Fruit fly (Drosophila melanogaster): ENCODE measurements around the gene CG9173.
A peak's percentile ranks its signal among the peaks of the same experiment; 100 is the strongest.

The CG9173 gene

dm6 chr3L:1423371-1423770 lies at the start of gene CG9173:
Gene CG9173 (minus strand): TSS chr3L:1423471.
- TF ChIP-seq CG33017 (tag; optimal IDR thresholded peaks at IDR 0.05) (no peak), Crg-1 (GFP tag; optimal IDR thresholded peaks at IDR 0.05) (no peak), ovo (GFP tag; optimal IDR thresholded peaks at IDR 0.05) (no peak), bab1 (GFP tag; optimal IDR thresholded peaks at IDR 0.05) (no peak), CG1620 (GFP tag; optimal IDR thresholded peaks at IDR 0.05) (no peak), tj (GFP tag; optimal IDR thresholded peaks at IDR 0.05) (no peak), pad (GFP tag; optimal IDR thresholded peaks at IDR 0.05) (no peak), CG7101 (tag; optimal IDR thresholded peaks at IDR 0.05) (no peak), cic (GFP tag; optimal IDR thresholded peaks at IDR 0.05) (no peak), CG14711 (tag; optimal IDR thresholded peaks at IDR 0.05) (no peak), CG5204 (GFP tag; optimal IDR thresholded peaks at IDR 0.05) (no peak), kay (GFP tag; ENCODE audit: borderline replicate concordance) (no peak), CG12768 (GFP tag; optimal IDR thresholded peaks at IDR 0.05) (no peak), cnc (optimal IDR thresholded peaks at IDR 0.05) (no peak), Mnt (GFP tag; optimal IDR thresholded peaks at IDR 0.05) (no peak), Clk (GFP tag; optimal IDR thresholded peaks at IDR 0.05) (no peak)

- TF ChIP-seq ovo (GFP tag; optimal IDR thresholded peaks at IDR 0.05): no peak
- TF ChIP-seq CG14711 (tag; optimal IDR thresholded peaks at IDR 0.05): no peak
These were observed 48.7 kb upstream of the CG9173 start, which contains the start of gene Naa30B for dm6 chr3L:1471960-1472359. Gene Naa30B (minus strand): TSS chr3L:1472060.

- no peak for TF ChIP-seq toe (GFP tag; optimal IDR thresholded peaks at IDR 0.05)
- no peak for TF ChIP-seq kay (GFP tag; ENCODE audit: borderline replicate concordance)
- no peak for TF ChIP-seq Crg-1 (GFP tag; optimal IDR thresholded peaks at IDR 0.05)
- no peak for TF ChIP-seq CG33017 (tag; optimal IDR thresholded peaks at IDR 0.05)
- TF ChIP-seq Mnt (GFP tag; optimal IDR thresholded peaks at IDR 0.05): no peak
- no peak for TF ChIP-seq pad (GFP tag; optimal IDR thresholded peaks at IDR 0.05)
- no peak for TF ChIP-seq CG5204 (GFP tag; optimal IDR thresholded peaks at IDR 0.05)
- TF ChIP-seq CG7101 (tag; optimal IDR thresholded peaks at IDR 0.05): no peak
- TF ChIP-seq bab1 (GFP tag; optimal IDR thresholded peaks at IDR 0.05): no peak
- no peak for TF ChIP-seq Clk (GFP tag; optimal IDR thresholded peaks at IDR 0.05)
- no peak for TF ChIP-seq cic (GFP tag; optimal IDR thresholded peaks at IDR 0.05)
- no peak for TF ChIP-seq cnc (optimal IDR thresholded peaks at IDR 0.05)
- no peak for TF ChIP-seq CG11617 (GFP tag; optimal IDR thresholded peaks at IDR 0.05)
- no peak for TF ChIP-seq CG7045 (GFP tag; optimal IDR thresholded peaks at IDR 0.05)
- TF ChIP-seq tj (GFP tag; optimal IDR thresholded peaks at IDR 0.05): no peak
- TF ChIP-seq CG1620 (GFP tag; optimal IDR thresholded peaks at IDR 0.05): no peak
- no peak for TF ChIP-seq CG14711 (tag; optimal IDR thresholded peaks at IDR 0.05)
- no peak for TF ChIP-seq CG12768 (GFP tag; optimal IDR thresholded peaks at IDR 0.05)
These were observed 47.8 kb upstream of the CG9173 start for dm6 chr3L:1471037-1471436.

dm6 chr3L:1469241-1469640 lies 46.0 kb upstream of the CG9173 start:
- TF ChIP-seq toe (GFP tag; optimal IDR thresholded peaks at IDR 0.05): no peak
- no peak for TF ChIP-seq cnc (optimal IDR thresholded peaks at IDR 0.05)
- no peak for TF ChIP-seq CG11617 (GFP tag; optimal IDR thresholded peaks at IDR 0.05)
- TF ChIP-seq Crg-1 (GFP tag; optimal IDR thresholded peaks at IDR 0.05): no peak
- TF ChIP-seq cic (GFP tag; optimal IDR thresholded peaks at IDR 0.05): no peak
- no peak for TF ChIP-seq Mnt (GFP tag; optimal IDR thresholded peaks at IDR 0.05)
- no peak for TF ChIP-seq pad (GFP tag; optimal IDR thresholded peaks at IDR 0.05)
- no peak for TF ChIP-seq CG7045 (GFP tag; optimal IDR thresholded peaks at IDR 0.05)
- TF ChIP-seq tj (GFP tag; optimal IDR thresholded peaks at IDR 0.05): no peak

- TF ChIP-seq CG33017 (tag; optimal IDR thresholded peaks at IDR 0.05) (no peak), tj (GFP tag; optimal IDR thresholded peaks at IDR 0.05) (no peak), Crg-1 (GFP tag; optimal IDR thresholded peaks at IDR 0.05) (no peak), Hr96 (GFP tag; optimal IDR thresholded peaks at IDR 0.05) (no peak), cnc (optimal IDR thresholded peaks at IDR 0.05) (no peak), Mnt (GFP tag; optimal IDR thresholded peaks at IDR 0.05) (no peak), CG7045 (GFP tag; optimal IDR thresholded peaks at IDR 0.05) (no peak), kay (GFP tag; ENCODE audit: borderline replicate concordance) (no peak), ovo (GFP tag; optimal IDR thresholded peaks at IDR 0.05) (no peak), CG7101 (tag; optimal IDR thresholded peaks at IDR 0.05) (no peak), CG12768 (GFP tag; optimal IDR thresholded peaks at IDR 0.05) (no peak), cic (GFP tag; optimal IDR thresholded peaks at IDR 0.05) (no peak), CG5204 (GFP tag; optimal IDR thresholded peaks at IDR 0.05) (no peak), bab1 (GFP tag; optimal IDR thresholded peaks at IDR 0.05) (no peak), CG1620 (GFP tag; optimal IDR thresholded peaks at IDR 0.05) (no peak), CG11617 (GFP tag; optimal IDR thresholded peaks at IDR 0.05) (no peak), CG14711 (tag; optimal IDR thresholded peaks at IDR 0.05) (no peak), Clk (GFP tag; optimal IDR thresholded peaks at IDR 0.05) (no peak)
These were observed 41.2 kb upstream of the CG9173 start for dm6 chr3L:1464465-1464864.

DNA sequence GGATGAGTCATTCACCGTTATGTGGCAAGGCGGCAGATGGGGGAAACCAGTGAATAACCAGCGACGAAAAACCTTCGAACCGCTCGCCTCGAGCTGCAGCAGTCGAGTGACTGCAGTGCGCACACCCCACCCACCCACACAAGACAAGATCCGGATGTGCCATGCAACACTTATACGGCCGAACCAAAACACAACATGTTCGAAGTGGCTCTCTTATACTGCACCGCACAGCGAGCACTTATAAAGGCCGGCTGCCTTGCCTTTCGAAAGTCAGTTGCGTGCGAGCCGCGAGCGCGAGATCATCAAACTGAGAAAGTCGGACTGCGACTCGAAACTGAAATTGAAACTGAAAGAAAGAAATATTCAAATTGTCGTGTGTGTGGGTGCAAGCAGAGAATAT lies 40.3 kb upstream of the CG9173 start, which contains the start of gene rho:
Gene rho, plus strand, starts transcription at position 265 of the 400 bp plus-strand sequence.
- TF ChIP-seq bab1 (GFP tag; optimal IDR thresholded peaks at IDR 0.05) (peak; percentile 36), CG1620 (GFP tag; optimal IDR thresholded peaks at IDR 0.05) (no peak), Mnt (GFP tag; optimal IDR thresholded peaks at IDR 0.05) (peak; percentile 23)

dm6 chr3L:1461831-1462230 lies 38.6 kb upstream of the CG9173 start:
- TF ChIP-seq bab1 (GFP tag; optimal IDR thresholded peaks at IDR 0.05) (no peak), Mnt (GFP tag; optimal IDR thresholded peaks at IDR 0.05) (no peak), CG5204 (GFP tag; optimal IDR thresholded peaks at IDR 0.05) (no peak), CG14711 (tag; optimal IDR thresholded peaks at IDR 0.05) (no peak), pad (GFP tag; optimal IDR thresholded peaks at IDR 0.05) (no peak), Clk (GFP tag; optimal IDR thresholded peaks at IDR 0.05) (no peak), cic (GFP tag; optimal IDR thresholded peaks at IDR 0.05) (no peak), CG1620 (GFP tag; optimal IDR thresholded peaks at IDR 0.05) (no peak), tj (GFP tag; optimal IDR thresholded peaks at IDR 0.05) (no peak), cnc (optimal IDR thresholded peaks at IDR 0.05) (no peak), CG11617 (GFP tag; optimal IDR thresholded peaks at IDR 0.05) (no peak), Crg-1 (GFP tag; optimal IDR thresholded peaks at IDR 0.05) (no peak), kay (GFP tag; ENCODE audit: borderline replicate concordance) (no peak), ovo (GFP tag; optimal IDR thresholded peaks at IDR 0.05) (no peak)
